Fruit fly (Drosophila melanogaster) whole organism, embryonic: Measurements from ENCODE around the gene Vinc.
A peak's percentile ranks its signal among the peaks of the same experiment; 100 is the strongest.

Experiments used
- Aef1 ChIP-seq: fragments of 200-800 bp; sonication (Bioruptor generic); IDR thresholded peaks from 3 replicates; pipeline ENCODE4 v1.3.6; 2022; ENCODE audit warnings: missing biosample characterization, missing genetic modification characterization
- Asciz ChIP-seq: fragments of 200-800 bp; sonication (Bioruptor generic); optimal IDR thresholded peaks from 2 replicates; lab custom pipeline; 2017; ENCODE audit warnings: missing biosample characterization, mild to moderate bottlenecking, missing genetic modification characterization, missing genetic modification reagents
- B-H2 ChIP-seq: fragments of 200-800 bp; sonication (Bioruptor generic); optimal IDR thresholded peaks from 2 replicates; lab custom pipeline; 2018; ENCODE audit warnings: missing biosample characterization, mild to moderate bottlenecking, missing genetic modification characterization
- Blimp-1 ChIP-seq: fragments of 200-800 bp; sonication (Bioruptor generic); optimal IDR thresholded peaks from 3 replicates; lab custom pipeline; 2018; ENCODE audit warnings: missing biosample characterization, missing genetic modification characterization, mild to moderate bottlenecking, moderate library complexity, missing genetic modification reagents
- CG10959 ChIP-seq: fragments of 200-800 bp; sonication (Bioruptor generic); IDR thresholded peaks from 2 replicates; pipeline ENCODE4 v1.3.6; 2022; ENCODE audit warnings: missing biosample characterization, missing genetic modification characterization
- CG12104 ChIP-seq: fragments of 200-800 bp; sonication (Bioruptor generic); optimal IDR thresholded peaks from 3 replicates; lab custom pipeline; 2016; ENCODE audit warnings: missing biosample characterization, missing genetic modification characterization
- CG12155 ChIP-seq: fragments of 200-800 bp; sonication (Bioruptor generic); optimal IDR thresholded peaks from 3 replicates; lab custom pipeline; 2016; ENCODE audit warnings: missing biosample characterization, missing genetic modification characterization
- CG12236 ChIP-seq: fragments of 200-800 bp; sonication (Bioruptor generic); optimal IDR thresholded peaks from 2 replicates; lab custom pipeline; 2016; ENCODE audit warnings: missing biosample characterization, missing genetic modification characterization
- CG12942 ChIP-seq: fragments of 200-800 bp; sonication (Bioruptor generic); optimal IDR thresholded peaks from 3 replicates; lab custom pipeline; 2016; ENCODE audit warnings: missing biosample characterization, missing genetic modification characterization
- CG14441 ChIP-seq: fragments of 200-800 bp; sonication (Bioruptor generic); IDR thresholded peaks from 2 replicates; pipeline ENCODE4 v1.3.6; 2022; ENCODE audit warnings: missing biosample characterization, missing genetic modification characterization
- CG17359 ChIP-seq: fragments of 200-800 bp; sonication (Bioruptor generic); optimal IDR thresholded peaks from 3 replicates; lab custom pipeline; 2018; ENCODE audit warnings: missing biosample characterization, mild to moderate bottlenecking, missing genetic modification characterization, moderate library complexity
- CG33213 ChIP-seq: fragments of 200-800 bp; sonication (Bioruptor generic); optimal IDR thresholded peaks from 3 replicates; lab custom pipeline; 2016; ENCODE audit warnings: missing biosample characterization, missing genetic modification characterization
- CG33557 ChIP-seq: fragments of 200-800 bp; sonication (Bioruptor generic); optimal IDR thresholded peaks from 2 replicates; lab custom pipeline; 2019; ENCODE audit warnings: missing biosample characterization, mild to moderate bottlenecking, missing genetic modification characterization, moderate library complexity
- CG3407 ChIP-seq: fragments of 200-800 bp; sonication (Bioruptor generic); optimal IDR thresholded peaks from 2 replicates; lab custom pipeline; 2018; ENCODE audit warnings: missing biosample characterization, mild to moderate bottlenecking, missing genetic modification characterization
- CG42726 ChIP-seq: fragments of 200-800 bp; sonication (Bioruptor generic); IDR thresholded peaks from 2 replicates; pipeline ENCODE4 v1.3.6; 2022; ENCODE audit warnings: missing biosample characterization, missing genetic modification characterization; ENCODE audit not compliant: partially characterized antibody
- CG4282 ChIP-seq: fragments of 200-800 bp; sonication (Bioruptor generic); optimal IDR thresholded peaks from 2 replicates; lab custom pipeline; 2016; ENCODE audit warnings: missing biosample characterization, missing genetic modification characterization
- CG4360 ChIP-seq: fragments of 200-800 bp; sonication (Bioruptor generic); IDR thresholded peaks from 2 replicates; pipeline ENCODE4 v1.3.6; 2022; ENCODE audit warnings: missing biosample characterization, missing genetic modification characterization
- CG4404 ChIP-seq: fragments of 200-800 bp; sonication (Bioruptor generic); IDR thresholded peaks from 2 replicates; pipeline ENCODE4 v1.3.6; 2022; ENCODE audit warnings: missing biosample characterization, missing genetic modification characterization
- CG6813 ChIP-seq: fragments of 200-800 bp; sonication (Bioruptor generic); optimal IDR thresholded peaks from 2 replicates; lab custom pipeline; 2017; ENCODE audit warnings: missing biosample characterization, missing genetic modification characterization, mild to moderate bottlenecking, moderate library complexity, missing genetic modification reagents
- CG9932 ChIP-seq: fragments of 200-800 bp; sonication (Bioruptor generic); IDR thresholded peaks from 2 replicates; pipeline ENCODE4 v1.3.6; 2022; ENCODE audit warnings: missing biosample characterization, missing genetic modification characterization
- D ChIP-seq, 2 experiments: fragments of 200-800 bp in 1 of 2; fragments of >200 bp in 1 of 2; sonication (Bioruptor generic) in 1 of 2; optimal IDR thresholded peaks; 2 replicates in 1 of 2; 3 replicates in 1 of 2; lab custom pipeline; 2017; ENCODE audit warnings: mild to moderate bottlenecking in 1 of 2, missing biosample characterization in 1 of 2, missing genetic modification characterization in 1 of 2, missing genetic modification reagents in 1 of 2
- Dad ChIP-seq: fragments of 200-800 bp; sonication (Bioruptor generic); optimal IDR thresholded peaks from 3 replicates; lab custom pipeline; 2016; ENCODE audit warnings: missing biosample characterization, missing genetic modification characterization
- Fer2 ChIP-seq: fragments of 200-800 bp; sonication (Bioruptor generic); optimal IDR thresholded peaks from 2 replicates; lab custom pipeline; 2018; ENCODE audit warnings: missing biosample characterization, mild to moderate bottlenecking, missing genetic modification characterization, moderate library complexity
- HLHmδ ChIP-seq: fragments of 200-800 bp; sonication (Bioruptor generic); optimal IDR thresholded peaks from 2 replicates; lab custom pipeline; 2018; ENCODE audit warnings: missing biosample characterization, mild to moderate bottlenecking, missing genetic modification characterization, moderate library complexity
- HmgZ ChIP-seq: fragments of 200-800 bp; sonication (Bioruptor generic); optimal IDR thresholded peaks from 2 replicates; lab custom pipeline; 2018; ENCODE audit warnings: missing biosample characterization, mild to moderate bottlenecking, missing genetic modification characterization
- Med ChIP-seq: fragments of 200-800 bp; sonication (Bioruptor generic); peaks from one replicate; lab custom pipeline; 2016; ENCODE audit warnings: missing biosample characterization, missing genetic modification characterization, mild to moderate bottlenecking, inconsistent platforms, moderate library complexity
- Pdp1 ChIP-seq, 2 experiments: fragments of 200-800 bp; sonication (Bioruptor generic); optimal IDR thresholded peaks; 3 replicates each; lab custom pipeline; 2016; ENCODE audit warnings: missing biosample characterization in 2 of 2, missing genetic modification characterization in 2 of 2, mild to moderate bottlenecking in 1 of 2, moderate library complexity in 1 of 2
- Sry-δ ChIP-seq: fragments of 200-800 bp; sonication (Bioruptor generic); optimal IDR thresholded peaks from 2 replicates; lab custom pipeline; 2016; ENCODE audit warnings: missing biosample characterization, missing genetic modification characterization
- amos ChIP-seq: fragments of 200-800 bp; sonication (Bioruptor generic); IDR thresholded peaks from 2 replicates; pipeline ENCODE4 v1.3.6; 2022; ENCODE audit warnings: missing biosample characterization, missing genetic modification characterization; ENCODE audit not compliant: partially characterized antibody
- bowl ChIP-seq: fragments of 200-800 bp; sonication (Bioruptor generic); IDR thresholded peaks from 2 replicates; pipeline ENCODE4 v1.3.6; 2022; ENCODE audit warnings: missing biosample characterization, missing genetic modification characterization
- bsh ChIP-seq, 2 experiments: fragments of 200-800 bp; sonication (Bioruptor generic); optimal IDR thresholded peaks; 2 replicates each; lab custom pipeline; 2017 to 2018; ENCODE audit warnings: mild to moderate bottlenecking in 2 of 2, missing biosample characterization in 2 of 2, missing genetic modification characterization in 2 of 2, moderate library complexity in 1 of 2
- cato ChIP-seq: fragments of 200-800 bp; sonication (Bioruptor generic); optimal IDR thresholded peaks from 2 replicates; lab custom pipeline; 2016; ENCODE audit warnings: missing biosample characterization, missing genetic modification characterization, borderline replicate concordance
- ci ChIP-seq: fragments of 200-800 bp; sonication (Bioruptor generic); IDR thresholded peaks from 3 replicates; pipeline ENCODE4 v1.3.6; 2022; ENCODE audit warnings: missing biosample characterization, missing genetic modification characterization
- dan ChIP-seq: fragments of 200-800 bp; sonication (Bioruptor generic); IDR thresholded peaks from 2 replicates; pipeline ENCODE4 v1.3.6; 2022; ENCODE audit warnings: missing biosample characterization, missing genetic modification characterization
- dimm ChIP-seq: fragments of 200-800 bp; sonication (Bioruptor generic); IDR thresholded peaks from 2 replicates; pipeline ENCODE4 v1.3.6; 2022; ENCODE audit warnings: missing biosample characterization, missing genetic modification characterization
- dm ChIP-seq: fragments of 200-800 bp; sonication (Bioruptor generic); optimal IDR thresholded peaks from 3 replicates; lab custom pipeline; 2016; ENCODE audit warnings: missing biosample characterization, missing genetic modification characterization
- en ChIP-seq: fragments of 200-800 bp; sonication (Bioruptor generic); optimal IDR thresholded peaks from 2 replicates; lab custom pipeline; 2016; ENCODE audit warnings: missing biosample characterization, missing genetic modification characterization
- kni ChIP-seq: fragments of 200-800 bp; sonication (Bioruptor generic); optimal IDR thresholded peaks from 3 replicates; lab custom pipeline; 2017; ENCODE audit warnings: mild to moderate bottlenecking, missing biosample characterization, missing genetic modification reagents, missing genetic modification characterization
- otp ChIP-seq: fragments of 200-800 bp; sonication (Bioruptor generic); IDR thresholded peaks from 3 replicates; pipeline ENCODE4, ENCODE4 v1.3.6; 2022; ENCODE audit warnings: missing biosample characterization, missing genetic modification characterization
- phol ChIP-seq: fragments of 200-800 bp; sonication (Bioruptor generic); optimal IDR thresholded peaks from 3 replicates; lab custom pipeline; 2018; ENCODE audit warnings: missing biosample characterization, mild to moderate bottlenecking, missing genetic modification characterization, moderate library complexity
- pum ChIP-seq: fragments of 200-800 bp; sonication (Bioruptor generic); optimal IDR thresholded peaks from 2 replicates; lab custom pipeline; 2016; ENCODE audit warnings: missing biosample characterization, missing genetic modification characterization
- sens ChIP-seq: fragments of 200-800 bp; sonication (Bioruptor generic); peaks from one replicate; lab custom pipeline; 2016; ENCODE audit warnings: missing biosample characterization, missing genetic modification characterization
- slp2 ChIP-seq: fragments of 200-800 bp; sonication (Bioruptor generic); optimal IDR thresholded peaks from 2 replicates; lab custom pipeline; 2016; ENCODE audit warnings: missing biosample characterization, missing genetic modification characterization
- sug ChIP-seq: fragments of 200-800 bp; optimal IDR thresholded peaks from 2 replicates; lab custom pipeline; 2019; ENCODE audit warnings: missing biosample characterization, mild to moderate bottlenecking, missing genetic modification characterization, moderate library complexity
- tio ChIP-seq: fragments of 200-800 bp; sonication (Bioruptor generic); optimal IDR thresholded peaks from 2 replicates; lab custom pipeline; 2017; ENCODE audit warnings: missing biosample characterization, missing genetic modification characterization, inconsistent platforms
- tll ChIP-seq, 2 experiments: fragments of 200-800 bp in 1 of 2; fragments of >200 bp in 1 of 2; sonication (Bioruptor generic) in 1 of 2; optimal IDR thresholded peaks; 2 replicates each; lab custom pipeline; 2017 to 2019; ENCODE audit warnings: missing biosample characterization in 2 of 2, missing genetic modification characterization in 2 of 2, mild to moderate bottlenecking in 1 of 2, moderate library complexity in 1 of 2
- tup ChIP-seq: fragments of 200-800 bp; sonication (Bioruptor generic); optimal IDR thresholded peaks from 2 replicates; lab custom pipeline; 2016; ENCODE audit warnings: missing biosample characterization, mild to moderate bottlenecking, missing genetic modification characterization, moderate library complexity
- wek ChIP-seq: fragments of 200-800 bp; sonication (Bioruptor generic); optimal IDR thresholded peaks from 3 replicates; lab custom pipeline; 2018; ENCODE audit warnings: missing biosample characterization, mild to moderate bottlenecking, missing genetic modification characterization, moderate library complexity
- zen2 ChIP-seq: fragments of 200-800 bp; sonication (Bioruptor generic); IDR thresholded peaks from 3 replicates; pipeline ENCODE4 v1.3.6; 2022; ENCODE audit warnings: missing biosample characterization, missing genetic modification characterization; ENCODE audit not compliant: partially characterized antibody
- zfh1 ChIP-seq: fragments of 200-800 bp; sonication (Bioruptor generic); IDR thresholded peaks from 3 replicates; pipeline ENCODE4 v1.3.6; 2022; ENCODE audit warnings: missing biosample characterization, missing genetic modification characterization

Gene Vinc

dm6 chrX:2191896-2192295 lies 30.5 kb downstream of the Vinc start:
- TF ChIP-seq Pdp1 (GFP tag; optimal IDR thresholded peaks at IDR 0.05; lab: Kevin White, UChicago) (peak in 1 of 2 experiments; percentile 24), amos (GFP tag; lab: Robert Waterston, UW) (no peak), CG4360 (GFP tag; lab: Robert Waterston, UW) (peak; percentile 40; the same call in 1 of the 2 replicates), pum (GFP tag; lab: Kevin White, UChicago) (no peak), wek (GFP tag; lab: Kevin White, UChicago) (peak; percentile 26), tll (GFP tag; optimal IDR thresholded peaks at IDR 0.05; lab: Kevin White, UChicago) (no peak), en (GFP tag; lab: Kevin White, UChicago) (no peak), kni (peak; percentile 20), ci (GFP tag; lab: Robert Waterston, UW) (peak; percentile 72; the same call in 2 of the 3 replicates), CG9932 (GFP tag; lab: Robert Waterston, UW) (no peak), CG33213 (no peak), CG17359 (tag; lab: Kevin White, UChicago) (peak; percentile 9), zen2 (GFP tag; lab: Robert Waterston, UW) (no peak), CG3407 (GFP tag; lab: Kevin White, UChicago) (peak; percentile 27), Sry-δ (GFP tag; lab: Kevin White, UChicago) (no peak), Med (GFP tag; lab: Kevin White, UChicago) (peak; percentile 31), D (optimal IDR thresholded peaks at IDR 0.05; lab: Kevin White, UChicago) (no peak), D (GFP tag; optimal IDR thresholded peaks at IDR 0.05; lab: Kevin White, UChicago) (no peak), cato (GFP tag; lab: Kevin White, UChicago) (no peak), sug (tag; lab: Kevin White, UChicago) (peak; percentile 4), sens (peak; percentile 5), CG10959 (GFP tag; lab: Robert Waterston, UW) (no peak), CG12236 (GFP tag; lab: Kevin White, UChicago) (no peak), zfh1 (GFP tag; lab: Robert Waterston, UW) (no peak), B-H2 (GFP tag; lab: Kevin White, UChicago) (no peak), Dad (GFP tag; lab: Kevin White, UChicago) (no peak), dimm (GFP tag; lab: Robert Waterston, UW) (no peak), Aef1 (GFP tag; lab: Robert Waterston, UW) (no peak), slp2 (GFP tag; lab: Kevin White, UChicago) (no peak), otp (0 out of 3 replicates have a peak, but pooled peaks have one; percentile 31), CG33557 (GFP tag; lab: Kevin White, UChicago) (no peak), CG12942 (GFP tag; lab: Kevin White, UChicago) (no peak), dm (no peak), CG14441 (no peak), HLHmδ (GFP tag; lab: Kevin White, UChicago) (peak; percentile 2), CG4404 (GFP tag; lab: Robert Waterston, UW) (no peak), CG42726 (GFP tag; lab: Robert Waterston, UW) (no peak), tup (GFP tag; lab: Kevin White, UChicago) (no peak), CG12104 (GFP tag; lab: Kevin White, UChicago) (no peak), CG6813 (GFP tag; lab: Kevin White, UChicago) (peak; percentile 3), phol (no peak), tio (no peak), CG12155 (GFP tag; lab: Kevin White, UChicago) (no peak), dan (GFP tag; lab: Robert Waterston, UW) (no peak), Fer2 (no peak), bowl (no peak), Asciz (GFP tag; lab: Kevin White, UChicago) (no peak), HmgZ (tag; lab: Kevin White, UChicago) (no peak), CG4282 (GFP tag; lab: Kevin White, UChicago) (no peak), Blimp-1 (GFP tag; lab: Kevin White, UChicago) (peak; percentile 8), bsh (GFP tag; optimal IDR thresholded peaks at IDR 0.05; lab: Kevin White, UChicago) (peak in 1 of 2 experiments; percentile 20)
